Worm (Caenorhabditis elegans) whole organism, L1 larva: ENCODE measurements around the gene algn-6.

Experiments
- C04F5.9 ChIP-seq: sonication (generic microtip); optimal IDR thresholded peaks from 2 replicates; lab custom pipeline; 2016; ENCODE audit warnings: missing genetic modification characterization, missing compliant biosample characterization
- C34B4.2 ChIP-seq: sonication (generic microtip); optimal IDR thresholded peaks from 2 replicates; lab custom pipeline; 2017; ENCODE audit warnings: mild to moderate bottlenecking, missing genetic modification characterization, missing compliant biosample characterization
- aha-1 ChIP-seq: fragments of 150-350 bp; optimal IDR thresholded peaks from 2 replicates; lab custom pipeline; 2014; ENCODE audit warnings: missing biosample characterization, missing genetic modification characterization
- ama-1 ChIP-seq: fragments of 150-350 bp; optimal IDR thresholded peaks from 2 replicates; lab custom pipeline; 2014
- ceh-63 ChIP-seq: fragments of 200-800 bp; sonication (Bioruptor generic); optimal IDR thresholded peaks from 2 replicates; lab custom pipeline; 2018; ENCODE audit warnings: mild to moderate bottlenecking, missing genetic modification characterization, missing compliant biosample characterization
- ceh-88 ChIP-seq: fragments of 200-800 bp; sonication (Bioruptor generic); IDR thresholded peaks from 2 replicates; pipeline ENCODE4 v1.3.6; 2022; ENCODE audit warnings: missing genetic modification characterization, missing compliant biosample characterization
- ceh-90 ChIP-seq: sonication (generic microtip); optimal IDR thresholded peaks from 2 replicates; lab custom pipeline; 2016; ENCODE audit warnings: missing genetic modification characterization, missing compliant biosample characterization
- ces-1 ChIP-seq: fragments of 150-350 bp; optimal IDR thresholded peaks from 2 replicates; lab custom pipeline; 2014; ENCODE audit warnings: missing biosample characterization, missing genetic modification reagents, missing genetic modification characterization
- dpl-1 ChIP-seq, 3 experiments: fragments of 150-350 bp in 2 of 3; sonication (generic microtip) in 1 of 3; optimal IDR thresholded peaks; 2 replicates each; lab custom pipeline; 2014 to 2017; ENCODE audit warnings: missing biosample characterization in 3 of 3, missing genetic modification characterization in 3 of 3, missing genetic modification reagents in 3 of 3
- dsc-1 ChIP-seq: sonication (generic microtip); optimal IDR thresholded peaks from 2 replicates; lab custom pipeline; 2016; ENCODE audit warnings: mild to moderate bottlenecking, missing genetic modification characterization, missing compliant biosample characterization
- efl-1 ChIP-seq, 4 experiments: fragments of 150-350 bp; optimal IDR thresholded peaks in 3 of 4; peaks in 1 of 4; 1 replicate in 1 of 4; 2 replicates in 3 of 4; lab custom pipeline; 2014; ENCODE audit warnings: missing biosample characterization in 2 of 4, missing genetic modification characterization in 2 of 4, missing genetic modification reagents in 2 of 4
- efl-3 ChIP-seq: fragments of 200-800 bp; sonication (Bioruptor generic); optimal IDR thresholded peaks from 2 replicates; lab custom pipeline; 2018; ENCODE audit warnings: mild to moderate bottlenecking, missing genetic modification characterization, missing compliant biosample characterization
- egl-27 ChIP-seq, 2 experiments: fragments of 150-350 bp in 1 of 2; sonication (generic microtip); optimal IDR thresholded peaks; 3 replicates each; lab custom pipeline; 2017 to 2018; ENCODE audit warnings: missing biosample characterization in 2 of 2, missing genetic modification characterization in 2 of 2, missing genetic modification reagents in 2 of 2
- elt-3 ChIP-seq, 6 experiments: fragments of 150-350 bp in 1 of 6; sonication (generic microtip); optimal IDR thresholded peaks; 2 replicates each; lab custom pipeline; 2017 to 2018; ENCODE audit warnings: missing biosample characterization in 6 of 6, missing genetic modification characterization in 6 of 6, inconsistent platforms in 1 of 6
- ets-5 ChIP-seq: fragments of 200-800 bp; sonication (Bioruptor generic); IDR thresholded peaks from 2 replicates; pipeline ENCODE4 v1.3.6; 2022; ENCODE audit warnings: missing genetic modification characterization, missing compliant biosample characterization
- fkh-10 ChIP-seq: sonication (generic microtip); optimal IDR thresholded peaks from 2 replicates; lab custom pipeline; 2017; ENCODE audit warnings: missing biosample characterization, missing genetic modification reagents, missing genetic modification characterization
- fkh-4 ChIP-seq: sonication (generic microtip); optimal IDR thresholded peaks from 2 replicates; lab custom pipeline; 2016; ENCODE audit warnings: missing compliant biosample characterization, missing genetic modification characterization, borderline replicate concordance
- fos-1 ChIP-seq: fragments of 150-350 bp; optimal IDR thresholded peaks from 2 replicates; lab custom pipeline; 2014; ENCODE audit warnings: missing biosample characterization, missing genetic modification characterization
- hlh-17 ChIP-seq: fragments of 200-800 bp; sonication (Bioruptor generic); optimal IDR thresholded peaks from 2 replicates; lab custom pipeline; 2018; ENCODE audit warnings: missing genetic modification characterization, mild to moderate bottlenecking, missing compliant biosample characterization, moderate library complexity, borderline replicate concordance
- hlh-4 ChIP-seq: sonication (generic microtip); optimal IDR thresholded peaks from 2 replicates; lab custom pipeline; 2016; ENCODE audit warnings: mild to moderate bottlenecking, missing genetic modification characterization, missing compliant biosample characterization
- hpl-2 ChIP-seq: fragments of 150-350 bp; optimal IDR thresholded peaks from 2 replicates; lab custom pipeline; 2014; ENCODE audit warnings: missing biosample characterization, missing genetic modification reagents, missing genetic modification characterization
- jun-1 ChIP-seq: fragments of 150-350 bp; optimal IDR thresholded peaks from 2 replicates; lab custom pipeline; 2014; ENCODE audit warnings: missing biosample characterization, missing genetic modification reagents, missing genetic modification characterization
- lin-13 ChIP-seq: fragments of 150-350 bp; optimal IDR thresholded peaks from 2 replicates; lab custom pipeline; 2014; ENCODE audit warnings: missing biosample characterization, missing genetic modification reagents, missing genetic modification characterization
- lin-14 ChIP-seq: fragments of 200-800 bp; sonication (Bioruptor generic); optimal IDR thresholded peaks from 2 replicates; lab custom pipeline; 2018; ENCODE audit warnings: mild to moderate bottlenecking, missing genetic modification characterization, moderate library complexity, missing compliant biosample characterization
- lin-15B ChIP-seq: fragments of 150-350 bp; sonication (generic microtip); optimal IDR thresholded peaks from 3 replicates; lab custom pipeline; 2014; ENCODE audit warnings: missing biosample characterization, missing genetic modification characterization
- lir-3 ChIP-seq: sonication (generic microtip); optimal IDR thresholded peaks from 2 replicates; lab custom pipeline; 2016; ENCODE audit warnings: mild to moderate bottlenecking, missing genetic modification characterization, moderate library complexity, missing compliant biosample characterization; ENCODE audit not compliant: poor library complexity
- lsy-2 ChIP-seq, 2 experiments: fragments of 150-350 bp; optimal IDR thresholded peaks; 2 replicates each; lab custom pipeline; 2014; ENCODE audit warnings: missing biosample characterization in 2 of 2, missing genetic modification characterization in 2 of 2
- mep-1 ChIP-seq: fragments of 150-350 bp; optimal IDR thresholded peaks from 2 replicates; lab custom pipeline; 2014; ENCODE audit warnings: missing biosample characterization, missing genetic modification characterization
- nhr-11 ChIP-seq: fragments of 150-350 bp; optimal IDR thresholded peaks from 2 replicates; lab custom pipeline; 2014; ENCODE audit warnings: missing biosample characterization, missing genetic modification characterization
- nhr-12 ChIP-seq: sonication (generic microtip); optimal IDR thresholded peaks from 2 replicates; lab custom pipeline; 2017; ENCODE audit warnings: missing biosample characterization, missing genetic modification characterization
- nhr-19 ChIP-seq: fragments of 200-800 bp; sonication (Bioruptor generic); conservative IDR thresholded peaks from 2 replicates; pipeline ENCODE4 v1.3.6; 2022; ENCODE audit warnings: missing genetic modification characterization, missing compliant biosample characterization
- nhr-20 ChIP-seq: sonication (generic microtip); optimal IDR thresholded peaks from 2 replicates; lab custom pipeline; 2016; ENCODE audit warnings: mild to moderate bottlenecking, missing genetic modification characterization, missing compliant biosample characterization
- nhr-237 ChIP-seq: fragments of 150-350 bp; optimal IDR thresholded peaks from 2 replicates; lab custom pipeline; 2014; ENCODE audit warnings: missing biosample characterization, missing genetic modification characterization
- nhr-28 ChIP-seq: fragments of 150-350 bp; optimal IDR thresholded peaks from 2 replicates; lab custom pipeline; 2014; ENCODE audit warnings: missing biosample characterization, missing genetic modification characterization
- nhr-76 ChIP-seq: sonication (generic microtip); optimal IDR thresholded peaks from 2 replicates; lab custom pipeline; 2017; ENCODE audit warnings: missing biosample characterization, missing genetic modification characterization
- nhr-85 ChIP-seq: sonication (generic microtip); peaks from one replicate; lab custom pipeline; 2016; ENCODE audit warnings: missing genetic modification characterization, inconsistent platforms, missing compliant biosample characterization
- nhr-90 ChIP-seq: sonication (generic microtip); optimal IDR thresholded peaks from 2 replicates; lab custom pipeline; 2016; ENCODE audit warnings: mild to moderate bottlenecking, missing genetic modification characterization, missing compliant biosample characterization; ENCODE audit not compliant: poor library complexity
- pag-3 ChIP-seq: sonication (generic microtip); optimal IDR thresholded peaks from 2 replicates; lab custom pipeline; 2017; ENCODE audit warnings: missing genetic modification characterization, mild to moderate bottlenecking, missing compliant biosample characterization, antibody characterized with exemption, borderline replicate concordance; ENCODE audit not compliant: insufficient read depth
- pax-3 ChIP-seq: fragments of 200-800 bp; sonication (Bioruptor generic); optimal IDR thresholded peaks from 2 replicates; lab custom pipeline; 2018; ENCODE audit warnings: mild to moderate bottlenecking, missing genetic modification characterization, moderate library complexity, missing compliant biosample characterization
- pqm-1 ChIP-seq: sonication (generic microtip); optimal IDR thresholded peaks from 3 replicates; lab custom pipeline; 2017; ENCODE audit warnings: missing biosample characterization, missing genetic modification characterization
- rnt-1 ChIP-seq: sonication (generic microtip); optimal IDR thresholded peaks from 2 replicates; lab custom pipeline; 2016; ENCODE audit warnings: mild to moderate bottlenecking, missing genetic modification characterization, moderate library complexity, missing compliant biosample characterization
- sptf-1 ChIP-seq: fragments of 150-350 bp; optimal IDR thresholded peaks from 2 replicates; lab custom pipeline; 2014; ENCODE audit warnings: missing biosample characterization, missing genetic modification characterization
- sup-37 ChIP-seq: fragments of 200-800 bp; sonication (Bioruptor generic); optimal IDR thresholded peaks from 2 replicates; lab custom pipeline; 2018; ENCODE audit warnings: mild to moderate bottlenecking, missing genetic modification characterization, missing compliant biosample characterization
- swsn-7 ChIP-seq: sonication (generic microtip); optimal IDR thresholded peaks from 2 replicates; lab custom pipeline; 2016; ENCODE audit warnings: missing genetic modification characterization, missing compliant biosample characterization
- tlp-1 ChIP-seq: fragments of 150-350 bp; optimal IDR thresholded peaks from 2 replicates; lab custom pipeline; 2014; ENCODE audit warnings: missing biosample characterization, missing genetic modification characterization
- unc-130 ChIP-seq: fragments of 150-350 bp; optimal IDR thresholded peaks from 2 replicates; lab custom pipeline; 2017; ENCODE audit warnings: missing biosample characterization, missing genetic modification characterization, inconsistent platforms
- unc-30 ChIP-seq: sonication (generic microtip); optimal IDR thresholded peaks from 2 replicates; lab custom pipeline; 2017; ENCODE audit warnings: missing biosample characterization, missing genetic modification characterization
- unc-62 ChIP-seq: fragments of 150-350 bp; optimal IDR thresholded peaks from 2 replicates; lab custom pipeline; 2014; ENCODE audit warnings: missing biosample characterization, missing genetic modification reagents, missing genetic modification characterization
- unc-86 ChIP-seq: sonication (generic microtip); optimal IDR thresholded peaks from 2 replicates; lab custom pipeline; 2016; ENCODE audit warnings: missing genetic modification characterization, missing compliant biosample characterization
- xbp-1 ChIP-seq: sonication (generic microtip); optimal IDR thresholded peaks from 2 replicates; lab custom pipeline; 2016; ENCODE audit warnings: missing genetic modification characterization, missing compliant biosample characterization
- zag-1 ChIP-seq: fragments of 150-350 bp; optimal IDR thresholded peaks from 2 replicates; lab custom pipeline; 2014; ENCODE audit warnings: missing biosample characterization, missing genetic modification characterization
- zip-4 ChIP-seq: fragments of 200-800 bp; sonication (Bioruptor generic); optimal IDR thresholded peaks from 2 replicates; lab custom pipeline; 2018; ENCODE audit warnings: mild to moderate bottlenecking, missing genetic modification characterization, moderate library complexity, missing compliant biosample characterization
- ztf-4 ChIP-seq: fragments of 150-350 bp; optimal IDR thresholded peaks from 2 replicates; lab custom pipeline; 2014; ENCODE audit warnings: missing biosample characterization, missing genetic modification characterization

Gene algn-6

ce11 chrII:8028246-8028694 is 11.3 kb upstream of the algn-6 start (continued):
- TF ChIP-seq pqm-1 (tag; lab: Kevin White, UChicago) = no peak
- TF ChIP-seq unc-62 (GFP tag; lab: Kevin White, UChicago) = no peak
- no peak for TF ChIP-seq efl-3 (GFP tag; lab: Kevin White, UChicago)
- no peak for TF ChIP-seq C04F5.9
- TF ChIP-seq ceh-88 (GFP tag; lab: Robert Waterston, UW) = 0 out of 2 replicates have a peak, but pooled peaks have one; percentile 47
- no peak for TF ChIP-seq nhr-11
- TF ChIP-seq ets-5 (GFP tag; lab: Robert Waterston, UW) = no peak
- TF ChIP-seq ceh-90 (tag; lab: Kevin White, UChicago) = no peak
- TF ChIP-seq jun-1 (tag; lab: Kevin White, UChicago) = peak; percentile 85
- TF ChIP-seq dpl-1 (GFP tag; optimal IDR thresholded peaks at IDR 0.05; lab: Kevin White, UChicago) = peak; percentile 41 to 65 (median 41)
- no peak for TF ChIP-seq nhr-237 (tag; lab: Kevin White, UChicago)
- TF ChIP-seq nhr-12 (tag; lab: Kevin White, UChicago) = no peak
- TF ChIP-seq ama-1 (lab: Kevin White, UChicago) = no peak
- TF ChIP-seq fos-1 (tag; lab: Kevin White, UChicago) = peak; percentile 26
- TF ChIP-seq elt-3 (tag; optimal IDR thresholded peaks at IDR 0.05; lab: Kevin White, UChicago) = peak in 2 of 6 experiments; percentile 16 to 29
- TF ChIP-seq sptf-1 (tag; lab: Kevin White, UChicago) = no peak
- no peak for TF ChIP-seq hlh-4
- peak; percentile 78 for TF ChIP-seq nhr-20 (tag; lab: Kevin White, UChicago)
- TF ChIP-seq xbp-1 = peak; percentile 50
- no peak for TF ChIP-seq zip-4 (GFP tag; lab: Kevin White, UChicago)
- TF ChIP-seq hpl-2 = no peak
- TF ChIP-seq sup-37 (GFP tag; lab: Kevin White, UChicago) = no peak
- peak; percentile 16 for TF ChIP-seq mep-1
- no peak for TF ChIP-seq unc-130 (tag; lab: Kevin White, UChicago)
- peak; percentile 74 for TF ChIP-seq unc-86 (tag; lab: Kevin White, UChicago)
- TF ChIP-seq lin-13 (GFP tag; lab: Kevin White, UChicago) = peak; percentile 71
- TF ChIP-seq fkh-10 (GFP tag; lab: Kevin White, UChicago) = peak; percentile 38
- no peak for TF ChIP-seq ceh-63 (GFP tag; lab: Kevin White, UChicago)
- TF ChIP-seq lir-3 (tag; lab: Kevin White, UChicago) = peak; percentile 99
- peak; percentile 72 for TF ChIP-seq pax-3 (tag; lab: Kevin White, UChicago)
- TF ChIP-seq lsy-2 (tag; optimal IDR thresholded peaks at IDR 0.05; lab: Kevin White, UChicago) = peak; percentile 58 to 83
- no peak for TF ChIP-seq pag-3 (tag; lab: Kevin White, UChicago)
- peak in 1 of 2 experiments; percentile 20 for TF ChIP-seq egl-27 (tag; optimal IDR thresholded peaks at IDR 0.05; lab: Kevin White, UChicago)
- TF ChIP-seq zag-1 (tag; lab: Kevin White, UChicago) = no peak
- peak; percentile 43 for TF ChIP-seq nhr-19 (GFP tag; lab: Robert Waterston, UW)
- no peak for TF ChIP-seq ztf-4 (tag; lab: Kevin White, UChicago)
- TF ChIP-seq rnt-1 (tag; lab: Kevin White, UChicago) = peak; percentile 50
- TF ChIP-seq C34B4.2 = no peak
- no peak for TF ChIP-seq tlp-1
- TF ChIP-seq unc-30 = no peak
- peak; percentile 35 for TF ChIP-seq nhr-90
- TF ChIP-seq fkh-4 = no peak
- peak; percentile 75 for TF ChIP-seq nhr-85 (tag; lab: Kevin White, UChicago)
- TF ChIP-seq swsn-7 (tag; lab: Kevin White, UChicago) = peak; percentile 90
- peak; percentile 95 for TF ChIP-seq lin-14 (GFP tag; lab: Kevin White, UChicago)
- peak; percentile 83 for TF ChIP-seq lin-15B (tag; lab: Kevin White, UChicago)
- peak; percentile 61 for TF ChIP-seq dsc-1 (tag; lab: Kevin White, UChicago)
- TF ChIP-seq aha-1 (tag; lab: Kevin White, UChicago) = no peak
- TF ChIP-seq hlh-17 (GFP tag; lab: Kevin White, UChicago) = no peak
- no peak for TF ChIP-seq ces-1 (GFP tag; lab: Kevin White, UChicago)
- peak; percentile 63 to 70 for TF ChIP-seq efl-1 (optimal IDR thresholded peaks at IDR 0.05; lab: Kevin White, UChicago)
- peak; percentile 65 to 95 for TF ChIP-seq efl-1 (GFP tag; optimal IDR thresholded peaks at IDR 0.05 in 1 of 2; lab: Kevin White, UChicago)
- no peak for TF ChIP-seq nhr-28 (tag; lab: Kevin White, UChicago)
- TF ChIP-seq nhr-76 = no peak
